Worm (Caenorhabditis elegans) whole organism, L1 larva: ENCODE data around the gene K08H2.2.

Experiments used
- C16A3.4 ChIP-seq: fragments of 150-350 bp; optimal IDR thresholded peaks from 2 replicates; lab custom pipeline; 2014; ENCODE audit warnings: missing biosample characterization, missing genetic modification characterization
- lin-39 ChIP-seq: fragments of 150-350 bp; optimal IDR thresholded peaks from 2 replicates; lab custom pipeline; 2014; ENCODE audit warnings: missing biosample characterization, missing genetic modification reagents, missing genetic modification characterization
- mdl-1 ChIP-seq, 2 experiments: fragments of 150-350 bp; optimal IDR thresholded peaks; 2 replicates each; lab custom pipeline; 2014 to 2017; ENCODE audit warnings: missing biosample characterization in 2 of 2, missing genetic modification characterization in 2 of 2, inconsistent platforms in 1 of 2
- pag-3 ChIP-seq: sonication (generic microtip); optimal IDR thresholded peaks from 2 replicates; lab custom pipeline; 2017; ENCODE audit warnings: missing genetic modification characterization, mild to moderate bottlenecking, missing compliant biosample characterization, antibody characterized with exemption, borderline replicate concordance; ENCODE audit not compliant: insufficient read depth
- pqm-1 ChIP-seq: sonication (generic microtip); optimal IDR thresholded peaks from 3 replicates; lab custom pipeline; 2017; ENCODE audit warnings: missing biosample characterization, missing genetic modification characterization
- unc-62 ChIP-seq: fragments of 150-350 bp; optimal IDR thresholded peaks from 2 replicates; lab custom pipeline; 2014; ENCODE audit warnings: missing biosample characterization, missing genetic modification reagents, missing genetic modification characterization
- zag-1 ChIP-seq: fragments of 150-350 bp; optimal IDR thresholded peaks from 2 replicates; lab custom pipeline; 2014; ENCODE audit warnings: missing biosample characterization, missing genetic modification characterization

- no peak for TF ChIP-seq pqm-1
- no peak for TF ChIP-seq zag-1
- no peak for TF ChIP-seq mdl-1 (tag; optimal IDR thresholded peaks at IDR 0.05; lab: Kevin White, UChicago)
- no peak for TF ChIP-seq unc-62
- TF ChIP-seq pag-3 (tag; lab: Kevin White, UChicago): no peak
- no peak for TF ChIP-seq C16A3.4
- no peak for TF ChIP-seq lin-39
Measured at ce11 chrX:13223437-13223836, 11.3 kb downstream of the K08H2.2 start, which contains the start of gene skr-20.
